Fruit fly (Drosophila melanogaster) whole organism, adult: Measurements from ENCODE around the gene CG4666.

Experiments
- CG11617 ChIP-seq: fragments of 200-800 bp; sonication (Bioruptor generic); optimal IDR thresholded peaks from 2 replicates; lab custom pipeline; 2017; ENCODE audit warnings: mild to moderate bottlenecking, missing biosample characterization, missing genetic modification reagents, missing genetic modification characterization
- CG12768 ChIP-seq: fragments of 200-800 bp; sonication (Bioruptor generic); optimal IDR thresholded peaks from 2 replicates; lab custom pipeline; 2017; ENCODE audit warnings: missing biosample characterization, missing genetic modification characterization, mild to moderate bottlenecking, moderate library complexity, missing genetic modification reagents
- CG14711 ChIP-seq: fragments of 200-800 bp; sonication (Bioruptor generic); optimal IDR thresholded peaks from 2 replicates; lab custom pipeline; 2018; ENCODE audit warnings: missing biosample characterization, mild to moderate bottlenecking, missing genetic modification characterization, moderate library complexity
- CG1620 ChIP-seq: fragments of 200-800 bp; sonication (Bioruptor generic); optimal IDR thresholded peaks from 2 replicates; lab custom pipeline; 2016; ENCODE audit warnings: missing biosample characterization, missing genetic modification characterization
- CG33017 ChIP-seq: fragments of 200-800 bp; sonication (Bioruptor generic); optimal IDR thresholded peaks from 2 replicates; lab custom pipeline; 2018; ENCODE audit warnings: missing biosample characterization, mild to moderate bottlenecking, missing genetic modification characterization, moderate library complexity
- CG5204 ChIP-seq: fragments of 200-800 bp; sonication (Bioruptor generic); optimal IDR thresholded peaks from 2 replicates; lab custom pipeline; 2016; ENCODE audit warnings: missing biosample characterization, missing genetic modification characterization
- CG7045 ChIP-seq: fragments of 200-800 bp; sonication (Bioruptor generic); optimal IDR thresholded peaks from 2 replicates; lab custom pipeline; 2017; ENCODE audit warnings: missing biosample characterization, mild to moderate bottlenecking, missing genetic modification characterization
- CG7101 ChIP-seq: fragments of 200-800 bp; sonication (Bioruptor generic); optimal IDR thresholded peaks from 2 replicates; lab custom pipeline; 2018; ENCODE audit warnings: missing biosample characterization, mild to moderate bottlenecking, missing genetic modification characterization, moderate library complexity
- Clk ChIP-seq: fragments of 200-800 bp; sonication (Bioruptor generic); optimal IDR thresholded peaks from 2 replicates; lab custom pipeline; 2017; ENCODE audit warnings: missing biosample characterization, missing genetic modification characterization
- Crg-1 ChIP-seq: fragments of 200-800 bp; sonication (Bioruptor generic); optimal IDR thresholded peaks from 2 replicates; lab custom pipeline; 2016; ENCODE audit warnings: missing biosample characterization, missing genetic modification characterization
- Hr96 ChIP-seq: fragments of 200-800 bp; sonication (Bioruptor generic); optimal IDR thresholded peaks from 2 replicates; lab custom pipeline; 2016; ENCODE audit warnings: missing biosample characterization, missing genetic modification characterization
- Mnt ChIP-seq: fragments of 200-800 bp; sonication (Bioruptor generic); optimal IDR thresholded peaks from 2 replicates; lab custom pipeline; 2016; ENCODE audit warnings: missing biosample characterization, mild to moderate bottlenecking, missing genetic modification characterization
- bab1 ChIP-seq: fragments of 200-800 bp; sonication (Bioruptor generic); optimal IDR thresholded peaks from 3 replicates; lab custom pipeline; 2019; ENCODE audit warnings: missing biosample characterization, mild to moderate bottlenecking, missing genetic modification characterization, moderate library complexity
- cic ChIP-seq: fragments of 200-800 bp; sonication (Bioruptor generic); optimal IDR thresholded peaks from 2 replicates; lab custom pipeline; 2017; ENCODE audit warnings: missing biosample characterization, mild to moderate bottlenecking, missing genetic modification characterization, moderate library complexity
- cnc ChIP-seq, 2 experiments: fragments of >200 bp; optimal IDR thresholded peaks; 2 replicates each; lab custom pipeline; 2017
- kay ChIP-seq: fragments of 200-800 bp; sonication (Bioruptor generic); peaks from one replicate; lab custom pipeline; 2016; ENCODE audit warnings: missing biosample characterization, missing genetic modification characterization, borderline replicate concordance
- ovo ChIP-seq: fragments of 200-800 bp; sonication (Bioruptor generic); optimal IDR thresholded peaks from 2 replicates; lab custom pipeline; 2016; ENCODE audit warnings: missing biosample characterization, missing genetic modification characterization
- pad ChIP-seq: fragments of 200-800 bp; sonication (Bioruptor generic); optimal IDR thresholded peaks from 3 replicates; lab custom pipeline; 2017; ENCODE audit warnings: missing biosample characterization, missing genetic modification characterization, mild to moderate bottlenecking, moderate library complexity, missing genetic modification reagents
- tj ChIP-seq: fragments of 200-800 bp; sonication (Bioruptor generic); optimal IDR thresholded peaks from 3 replicates; lab custom pipeline; 2017; ENCODE audit warnings: missing biosample characterization, mild to moderate bottlenecking, missing genetic modification characterization, moderate library complexity
- toe ChIP-seq: fragments of 200-800 bp; sonication (Bioruptor generic); optimal IDR thresholded peaks from 2 replicates; lab custom pipeline; 2016; ENCODE audit warnings: missing biosample characterization, missing genetic modification characterization

The CG4666 gene

dm6 chrX:6092235-6092634 is 14.6 kb upstream of the CG4666 start:
- TF ChIP-seq CG1620 (GFP tag; lab: Kevin White, UChicago) (no peak), CG14711 (tag; lab: Kevin White, UChicago) (peak; percentile 26), CG33017 (tag; lab: Kevin White, UChicago) (no peak), CG7045 (GFP tag; lab: Kevin White, UChicago) (no peak), Mnt (GFP tag; lab: Kevin White, UChicago) (no peak), Crg-1 (GFP tag; lab: Kevin White, UChicago) (no peak), tj (GFP tag; lab: Kevin White, UChicago) (no peak), kay (GFP tag; lab: Kevin White, UChicago) (no peak), toe (GFP tag; lab: Kevin White, UChicago) (peak; percentile 8), bab1 (GFP tag; lab: Kevin White, UChicago) (no peak), CG12768 (GFP tag; lab: Kevin White, UChicago) (no peak), pad (GFP tag; lab: Kevin White, UChicago) (no peak), ovo (GFP tag; lab: Kevin White, UChicago) (no peak), cic (GFP tag; lab: Kevin White, UChicago) (peak; percentile 20), CG7101 (tag; lab: Kevin White, UChicago) (peak; percentile 1), cnc (optimal IDR thresholded peaks at IDR 0.05; lab: Kevin White, UChicago) (no peak), Clk (GFP tag; lab: Kevin White, UChicago) (no peak), CG11617 (GFP tag; lab: Kevin White, UChicago) (no peak), CG5204 (GFP tag; lab: Kevin White, UChicago) (no peak), Hr96 (GFP tag; lab: Kevin White, UChicago) (no peak)

- TF ChIP-seq ovo (GFP tag; lab: Kevin White, UChicago): peak; percentile 16
- peak; percentile 80 for TF ChIP-seq bab1 (GFP tag; lab: Kevin White, UChicago)
- TF ChIP-seq Hr96 (GFP tag; lab: Kevin White, UChicago): peak; percentile 64
- no peak for TF ChIP-seq pad (GFP tag; lab: Kevin White, UChicago)
- TF ChIP-seq cic (GFP tag; lab: Kevin White, UChicago): no peak
- TF ChIP-seq CG12768 (GFP tag; lab: Kevin White, UChicago): no peak
- no peak for TF ChIP-seq CG5204 (GFP tag; lab: Kevin White, UChicago)
- TF ChIP-seq CG7101 (tag; lab: Kevin White, UChicago): peak; percentile 46
- TF ChIP-seq CG11617 (GFP tag; lab: Kevin White, UChicago): peak; percentile 30
- peak; percentile 18 for TF ChIP-seq CG14711 (tag; lab: Kevin White, UChicago)
- TF ChIP-seq kay (GFP tag; lab: Kevin White, UChicago): no peak
- TF ChIP-seq cnc (optimal IDR thresholded peaks at IDR 0.05; lab: Kevin White, UChicago): no peak
- peak; percentile 36 for TF ChIP-seq Mnt (GFP tag; lab: Kevin White, UChicago)
These were observed 13.5 kb upstream of the CG4666 start, which contains the start of the genes Nep1 and Mipp2 for dm6 chrX:6090809-6091667. Gene Nep1, plus strand, starts transcription at chrX:6091205. Gene Mipp2, minus strand, starts transcription at chrX:6091471.

- peak; percentile 44 for TF ChIP-seq Mnt (GFP tag; lab: Kevin White, UChicago)
- no peak for TF ChIP-seq CG7045 (GFP tag; lab: Kevin White, UChicago)
- TF ChIP-seq CG12768 (GFP tag; lab: Kevin White, UChicago): peak; percentile 3
- TF ChIP-seq pad (GFP tag; lab: Kevin White, UChicago): no peak
- no peak for TF ChIP-seq CG33017 (tag; lab: Kevin White, UChicago)
- TF ChIP-seq bab1 (GFP tag; lab: Kevin White, UChicago): peak; percentile 14
These were observed 12.3 kb upstream of the CG4666 start, which contains the start of gene raptor for dm6 chrX:6089679-6090460. Gene raptor, minus strand, starts transcription at chrX:6090201.

- TF ChIP-seq tj (GFP tag; lab: Kevin White, UChicago) (no peak), kay (GFP tag; lab: Kevin White, UChicago) (no peak), Hr96 (GFP tag; lab: Kevin White, UChicago) (no peak), bab1 (GFP tag; lab: Kevin White, UChicago) (no peak), Crg-1 (GFP tag; lab: Kevin White, UChicago) (no peak), CG5204 (GFP tag; lab: Kevin White, UChicago) (no peak), CG11617 (GFP tag; lab: Kevin White, UChicago) (no peak), CG7045 (GFP tag; lab: Kevin White, UChicago) (no peak), Mnt (GFP tag; lab: Kevin White, UChicago) (no peak), ovo (GFP tag; lab: Kevin White, UChicago) (no peak), CG7101 (tag; lab: Kevin White, UChicago) (no peak), CG14711 (tag; lab: Kevin White, UChicago) (no peak), toe (GFP tag; lab: Kevin White, UChicago) (no peak), cic (GFP tag; lab: Kevin White, UChicago) (no peak), cnc (optimal IDR thresholded peaks at IDR 0.05; lab: Kevin White, UChicago) (no peak), CG33017 (tag; lab: Kevin White, UChicago) (no peak)
These were observed 3.7 kb upstream of the CG4666 start, which contains the start of gene CG4660 for dm6 chrX:6081296-6081695. Gene CG4660, minus strand, starts transcription at chrX:6081372.
